Worm (Caenorhabditis elegans): ENCODE results near the gene F19B10.2.

DNA sequence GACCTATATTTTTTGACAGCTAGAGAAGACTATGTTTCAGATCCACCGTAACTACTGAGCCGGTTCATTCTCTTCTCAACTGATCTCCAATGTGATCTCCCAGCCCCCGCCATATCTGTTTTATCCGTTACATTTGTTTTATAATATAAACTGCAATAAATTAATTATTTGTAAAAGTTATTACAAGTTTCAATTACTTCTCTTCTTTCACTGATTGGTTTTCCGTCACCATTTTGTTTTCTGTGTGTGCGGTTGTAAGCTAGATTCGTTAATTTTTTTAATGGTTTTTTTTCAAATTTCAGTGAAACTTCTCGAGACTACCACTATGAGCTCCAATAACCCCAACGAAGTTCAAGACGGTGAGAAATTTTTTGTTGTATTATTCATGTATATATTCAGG, 44.5 kb upstream of the F19B10.2 start, which contains the start of gene M151.2:
- TF ChIP-seq lsy-2 (tag; optimal IDR thresholded peaks at IDR 0.05) (no peak), ztf-11 (tag; optimal IDR thresholded peaks at IDR 0.05) (no peak), elt-3 (tag; optimal IDR thresholded peaks at IDR 0.05) (no peak), snpc-4 (tag; optimal IDR thresholded peaks at IDR 0.05) (no peak), lin-13 (tag; optimal IDR thresholded peaks at IDR 0.05) (no peak), M03D4.4 (tag; optimal IDR thresholded peaks at IDR 0.05) (no peak), ceh-83 (GFP tag; optimal IDR thresholded peaks at IDR 0.05) (no peak), nhr-76 (tag; optimal IDR thresholded peaks at IDR 0.05) (no peak), unc-62 (GFP tag; optimal IDR thresholded peaks at IDR 0.05) (no peak), nhr-237 (tag; optimal IDR thresholded peaks at IDR 0.05) (no peak), sptf-1 (tag; optimal IDR thresholded peaks at IDR 0.05) (no peak), mab-5 (tag; optimal IDR thresholded peaks at IDR 0.05) (no peak)
